Fruit fly (Drosophila melanogaster) whole organism, prepupa: Measurements from ENCODE around the gene CG13096.

Source experiments
- Blimp-1 ChIP-seq: fragments of 200-800 bp; sonication (Bioruptor generic); optimal IDR thresholded peaks from 3 replicates; lab custom pipeline; 2017; ENCODE audit warnings: missing biosample characterization, missing genetic modification characterization, mild to moderate bottlenecking, moderate library complexity, missing genetic modification reagents
- CG11294 ChIP-seq: fragments of 200-800 bp; sonication (Bioruptor generic); IDR thresholded peaks from 2 replicates; pipeline ENCODE4 v1.3.6; 2022; ENCODE audit warnings: missing biosample characterization, missing genetic modification characterization
- CG11762 ChIP-seq: fragments of 200-800 bp; sonication (Bioruptor generic); optimal IDR thresholded peaks from 3 replicates; lab custom pipeline; 2016; ENCODE audit warnings: missing biosample characterization, missing genetic modification characterization; ENCODE audit not compliant: insufficient read depth
- CG15336 ChIP-seq: fragments of 200-800 bp; sonication (Bioruptor generic); IDR thresholded peaks from 2 replicates; pipeline ENCODE4 v1.3.6; 2022; ENCODE audit warnings: missing biosample characterization, missing genetic modification characterization
- CG16779 ChIP-seq: fragments of 200-800 bp; sonication (Bioruptor generic); optimal IDR thresholded peaks from 3 replicates; lab custom pipeline; 2017; ENCODE audit warnings: missing biosample characterization, mild to moderate bottlenecking, missing genetic modification characterization
- CG3919 ChIP-seq: fragments of 200-800 bp; sonication (Bioruptor generic); optimal IDR thresholded peaks from 3 replicates; lab custom pipeline; 2016; ENCODE audit warnings: missing biosample characterization, missing genetic modification characterization
- CG6163 ChIP-seq: fragments of 200-800 bp; sonication (Bioruptor generic); IDR thresholded peaks from 3 replicates; pipeline ENCODE4 v1.3.6; 2022; ENCODE audit warnings: missing biosample characterization, missing genetic modification characterization
- CG6276 ChIP-seq: fragments of 200-800 bp; sonication (Bioruptor generic); optimal IDR thresholded peaks from 2 replicates; lab custom pipeline; 2017; ENCODE audit warnings: missing biosample characterization, mild to moderate bottlenecking, missing genetic modification characterization
- CG6808 ChIP-seq: fragments of 200-800 bp; sonication (Bioruptor generic); optimal IDR thresholded peaks from 3 replicates; lab custom pipeline; 2017; ENCODE audit warnings: missing biosample characterization, missing genetic modification characterization, mild to moderate bottlenecking, moderate library complexity, missing genetic modification reagents
- CG6854 ChIP-seq: fragments of 200-800 bp; sonication (Bioruptor generic); optimal IDR thresholded peaks from 2 replicates; lab custom pipeline; 2017; ENCODE audit warnings: missing biosample characterization, mild to moderate bottlenecking, missing genetic modification characterization
- CG7368 ChIP-seq: fragments of 200-800 bp; sonication (Bioruptor generic); optimal IDR thresholded peaks from 3 replicates; lab custom pipeline; 2016; ENCODE audit warnings: missing biosample characterization, missing genetic modification characterization
- CG8119 ChIP-seq: fragments of 200-800 bp; sonication (Bioruptor generic); IDR thresholded peaks from 3 replicates; pipeline ENCODE4 v1.3.6; 2022; ENCODE audit warnings: missing biosample characterization, missing genetic modification characterization
- CG9139 ChIP-seq: fragments of 200-800 bp; sonication (Bioruptor generic); optimal IDR thresholded peaks from 3 replicates; lab custom pipeline; 2017; ENCODE audit warnings: missing biosample characterization, mild to moderate bottlenecking, missing genetic modification characterization
- Eip78C ChIP-seq: fragments of 200-800 bp; sonication (Bioruptor generic); peaks from one replicate; lab custom pipeline; 2016; ENCODE audit warnings: missing biosample characterization, missing genetic modification characterization
- Ets21C ChIP-seq: fragments of 200-800 bp; sonication (Bioruptor generic); optimal IDR thresholded peaks from 3 replicates; lab custom pipeline; 2016; ENCODE audit warnings: missing biosample characterization, missing genetic modification characterization
- Hr38 ChIP-seq: sonication (Bioruptor generic); optimal IDR thresholded peaks from 2 replicates; lab custom pipeline; 2016; ENCODE audit warnings: missing biosample characterization, missing genetic modification characterization
- Hr39 ChIP-seq: fragments of 200-800 bp; sonication (Bioruptor generic); optimal IDR thresholded peaks from 2 replicates; lab custom pipeline; 2016; ENCODE audit warnings: missing biosample characterization, missing genetic modification characterization
- Lpt ChIP-seq: fragments of 200-800 bp; sonication (Bioruptor generic); optimal IDR thresholded peaks from 3 replicates; lab custom pipeline; 2016; ENCODE audit warnings: missing biosample characterization, missing genetic modification characterization
- OdsH ChIP-seq: fragments of 200-800 bp; sonication (Bioruptor generic); optimal IDR thresholded peaks from 3 replicates; lab custom pipeline; 2016; ENCODE audit warnings: missing biosample characterization, missing genetic modification characterization
- Smox ChIP-seq: fragments of 200-800 bp; sonication (Bioruptor generic); optimal IDR thresholded peaks from 3 replicates; lab custom pipeline; 2016; ENCODE audit warnings: missing biosample characterization, missing genetic modification characterization
- Sox102F ChIP-seq: fragments of 200-800 bp; sonication (Bioruptor generic); optimal IDR thresholded peaks from 2 replicates; lab custom pipeline; 2016; ENCODE audit warnings: missing biosample characterization, mild to moderate bottlenecking, missing genetic modification characterization
- achi ChIP-seq: fragments of 200-800 bp; sonication (Bioruptor generic); optimal IDR thresholded peaks from 3 replicates; lab custom pipeline; 2016; ENCODE audit warnings: missing biosample characterization, missing genetic modification characterization
- dac ChIP-seq: fragments of 200-800 bp; sonication (Bioruptor generic); optimal IDR thresholded peaks from 2 replicates; lab custom pipeline; 2017; ENCODE audit warnings: missing biosample characterization, mild to moderate bottlenecking, missing genetic modification characterization
- dsx ChIP-seq: fragments of 200-800 bp; optimal IDR thresholded peaks from 3 replicates; lab custom pipeline; 2019; ENCODE audit warnings: missing biosample characterization, mild to moderate bottlenecking, missing genetic modification characterization, moderate library complexity; ENCODE audit not compliant: poor library complexity, severe bottlenecking
- esn ChIP-seq: fragments of 200-800 bp; sonication (Bioruptor generic); optimal IDR thresholded peaks from 2 replicates; lab custom pipeline; 2016; ENCODE audit warnings: missing biosample characterization, mild to moderate bottlenecking, missing genetic modification characterization, moderate library complexity
- fkh ChIP-seq: fragments of 200-800 bp; sonication (Bioruptor generic); optimal IDR thresholded peaks from 3 replicates; lab custom pipeline; 2017; ENCODE audit warnings: missing biosample characterization, mild to moderate bottlenecking, missing genetic modification characterization, moderate library complexity
- net ChIP-seq: fragments of 200-800 bp; sonication (Bioruptor generic); optimal IDR thresholded peaks from 3 replicates; lab custom pipeline; 2016; ENCODE audit warnings: missing biosample characterization, missing genetic modification characterization
- salr ChIP-seq, 2 experiments: fragments of 200-800 bp; sonication (Bioruptor generic); optimal IDR thresholded peaks; 3 replicates each; lab custom pipeline; 2016 to 2018; ENCODE audit warnings: missing biosample characterization in 2 of 2, missing genetic modification characterization in 2 of 2, mild to moderate bottlenecking in 1 of 2
- ss ChIP-seq, 2 experiments: fragments of 200-800 bp; sonication (Bioruptor generic); optimal IDR thresholded peaks; 2 replicates in 1 of 2; 3 replicates in 1 of 2; lab custom pipeline; 2017 to 2018; ENCODE audit warnings: mild to moderate bottlenecking in 2 of 2, missing biosample characterization in 2 of 2, missing genetic modification characterization in 2 of 2, moderate library complexity in 1 of 2
- svp ChIP-seq: fragments of 200-800 bp; sonication (Bioruptor generic); peaks from one replicate; lab custom pipeline; 2016; ENCODE audit warnings: missing biosample characterization, missing genetic modification characterization

CG13096 gene

dm6 chr2L:8543731-8544359 lies 32.2 kb upstream of the CG13096 start:
- peak; percentile 25; the same call in 1 of the 3 replicates for TF ChIP-seq CG8119 (GFP tag; lab: Robert Waterston, UW)
- peak; percentile 4 for TF ChIP-seq CG6854 (GFP tag; lab: Kevin White, UChicago)
- peak; percentile 70; the same call in 2 of the 3 replicates for TF ChIP-seq CG6163 (GFP tag; lab: Robert Waterston, UW)
- no peak for TF ChIP-seq CG11294 (GFP tag; lab: Robert Waterston, UW)
- peak; percentile 6 for TF ChIP-seq CG6276 (GFP tag; lab: Kevin White, UChicago)
- TF ChIP-seq Blimp-1, result no peak
- TF ChIP-seq net (GFP tag; lab: Kevin White, UChicago), result no peak
- peak; percentile 44; the same call in 1 of the 2 replicates for TF ChIP-seq CG15336 (GFP tag; lab: Robert Waterston, UW)
- peak; percentile 47 for TF ChIP-seq svp (GFP tag; lab: Kevin White, UChicago)
- peak; percentile 40 for TF ChIP-seq Eip78C (GFP tag; lab: Kevin White, UChicago)
- peak in 1 of 2 experiments; percentile 12 for TF ChIP-seq ss (GFP tag; optimal IDR thresholded peaks at IDR 0.05; lab: Kevin White, UChicago)
- TF ChIP-seq Sox102F (GFP tag; lab: Kevin White, UChicago), result peak; percentile 25
- TF ChIP-seq, all 60 proteins: peak for 9

DNA sequence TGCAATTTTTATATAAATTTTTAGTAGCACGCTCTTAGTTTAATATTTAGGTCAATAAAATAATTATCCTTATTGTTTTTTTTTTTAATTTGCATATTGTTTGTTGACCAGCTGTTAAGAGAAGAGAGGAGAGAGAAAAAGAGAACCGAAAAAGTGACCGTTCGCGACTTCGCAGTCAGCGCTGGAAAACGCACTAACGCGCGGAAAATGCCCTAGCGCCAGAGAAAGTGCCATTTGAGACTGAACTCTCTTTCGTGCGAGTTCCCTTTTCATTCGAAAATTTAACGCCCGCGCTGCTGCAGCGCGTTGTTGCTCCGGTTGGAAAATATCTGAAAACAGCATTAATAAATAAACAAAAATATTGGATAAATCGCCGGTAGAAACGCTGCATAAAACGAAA lies 31.4 kb upstream of the CG13096 start:
- no peak for TF ChIP-seq Ets21C (GFP tag; lab: Kevin White, UChicago)
- TF ChIP-seq esn (GFP tag; lab: Kevin White, UChicago), result peak; percentile 13
- peak; percentile 23 for TF ChIP-seq net (GFP tag; lab: Kevin White, UChicago)
- TF ChIP-seq fkh, result peak; percentile 23
- no peak for TF ChIP-seq CG16779 (tag; lab: Kevin White, UChicago)
- TF ChIP-seq CG6854 (GFP tag; lab: Kevin White, UChicago), result peak; percentile 35
- peak; percentile 46; the same call in 1 of the 2 replicates for TF ChIP-seq CG15336 (GFP tag; lab: Robert Waterston, UW)
- peak; percentile 50 for TF ChIP-seq Eip78C (GFP tag; lab: Kevin White, UChicago)
- peak; percentile 17; the same call in 1 of the 3 replicates for TF ChIP-seq CG8119 (GFP tag; lab: Robert Waterston, UW)
- peak; percentile 7 for TF ChIP-seq CG6808 (GFP tag; lab: Kevin White, UChicago)
- peak in 1 of 2 experiments; percentile 10 for TF ChIP-seq ss (GFP tag; optimal IDR thresholded peaks at IDR 0.05; lab: Kevin White, UChicago)
- no peak for TF ChIP-seq CG3919 (GFP tag; lab: Kevin White, UChicago)
- peak; percentile 43; the same call in 1 of the 3 replicates for TF ChIP-seq CG6163 (GFP tag; lab: Robert Waterston, UW)
- peak; percentile 39 for TF ChIP-seq Sox102F (GFP tag; lab: Kevin White, UChicago)
- no peak for TF ChIP-seq CG6276 (GFP tag; lab: Kevin White, UChicago)
- TF ChIP-seq, all 60 proteins: peak for 11

DNA sequence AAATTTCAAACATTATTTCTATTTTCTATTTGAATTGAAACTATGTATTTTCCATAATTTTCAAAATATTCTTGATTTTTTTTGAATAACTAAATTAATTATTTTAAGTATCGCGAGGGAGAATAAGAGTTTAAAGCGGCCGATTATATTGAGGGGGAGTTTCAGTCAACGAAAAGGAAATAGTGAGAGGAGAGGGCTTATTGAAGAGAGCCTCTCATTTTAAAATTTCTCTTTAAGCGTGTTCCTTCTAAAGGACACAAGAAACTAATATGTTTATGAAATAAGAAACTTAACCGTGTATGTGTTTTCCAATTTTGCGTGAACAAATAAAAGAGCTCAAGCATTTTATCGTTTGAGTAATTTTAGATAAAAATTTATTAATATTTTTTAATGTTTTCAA lies 31.0 kb upstream of the CG13096 start:
- TF ChIP-seq Hr38 (GFP tag; lab: Kevin White, UChicago) (no peak), ss (GFP tag; optimal IDR thresholded peaks at IDR 0.05; lab: Kevin White, UChicago) (no peak), CG15336 (GFP tag; lab: Robert Waterston, UW) (no peak), CG9139 (no peak), Hr39 (GFP tag; lab: Kevin White, UChicago) (no peak), CG11762 (GFP tag; lab: Kevin White, UChicago) (no peak), Lpt (GFP tag; lab: Kevin White, UChicago) (no peak), CG7368 (GFP tag; lab: Kevin White, UChicago) (no peak), CG8119 (GFP tag; lab: Robert Waterston, UW) (no peak), OdsH (GFP tag; lab: Kevin White, UChicago) (no peak), Smox (GFP tag; lab: Kevin White, UChicago) (no peak), dac (no peak), dsx (GFP tag; lab: Kevin White, UChicago) (no peak), CG6808 (GFP tag; lab: Kevin White, UChicago) (no peak), achi (no peak)

DNA sequence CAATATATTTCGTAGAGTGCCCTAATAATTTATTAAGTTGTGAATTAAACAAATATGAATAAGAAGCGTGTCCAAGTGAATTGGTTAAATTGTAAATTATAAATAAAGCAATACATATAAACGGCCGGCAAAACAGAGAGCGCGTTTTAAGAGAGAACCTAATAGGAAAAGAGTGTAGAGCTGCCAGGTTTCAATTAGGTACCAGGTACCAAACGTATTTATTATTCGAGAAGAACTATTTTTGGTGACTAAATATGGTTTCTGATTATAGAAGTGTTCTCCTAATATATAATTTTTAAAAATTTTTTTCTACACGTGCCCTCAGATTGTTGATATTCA lies 30.5 kb upstream of the CG13096 start:
- TF ChIP-seq salr (GFP tag; optimal IDR thresholded peaks at IDR 0.05; lab: Kevin White, UChicago) (no peak), Ets21C (GFP tag; lab: Kevin White, UChicago) (no peak)
